Worm (Caenorhabditis elegans) whole organism, L4 larva: ENCODE data around the gene ppgn-1.

Source experiments
- D1046.2 ChIP-seq: fragments of 200-800 bp; sonication (Bioruptor generic); IDR thresholded peaks from 2 replicates; pipeline ENCODE4 v1.3.6; 2022; ENCODE audit warnings: missing genetic modification characterization, missing compliant biosample characterization
- F26F4.8 ChIP-seq: fragments of 200-800 bp; sonication (Bioruptor generic); conservative IDR thresholded peaks from 2 replicates; pipeline ENCODE4 v1.3.6; 2022; ENCODE audit warnings: missing genetic modification characterization, missing compliant biosample characterization
- F49E8.2 ChIP-seq: sonication (generic microtip); optimal IDR thresholded peaks from 2 replicates; lab custom pipeline; 2016; ENCODE audit warnings: missing compliant biosample characterization, mild to moderate bottlenecking, missing genetic modification characterization, borderline replicate concordance
- R02D3.7 ChIP-seq: fragments of 150-350 bp; sonication (generic microtip); optimal IDR thresholded peaks from 3 replicates; lab custom pipeline; 2014; ENCODE audit warnings: missing biosample characterization, missing genetic modification characterization
- T20F7.1 ChIP-seq: fragments of 200-800 bp; sonication (Bioruptor generic); optimal IDR thresholded peaks from 2 replicates; lab custom pipeline; 2018; ENCODE audit warnings: mild to moderate bottlenecking, missing genetic modification characterization, missing compliant biosample characterization
- Y105C5A.15 ChIP-seq: fragments of 200-800 bp; sonication (Bioruptor generic); IDR thresholded peaks from 2 replicates; pipeline ENCODE4 v1.3.6; 2022; ENCODE audit warnings: missing genetic modification characterization, missing compliant biosample characterization
- Y48G9A.11 ChIP-seq: fragments of 200-800 bp; sonication (Bioruptor generic); IDR thresholded peaks from 2 replicates; pipeline ENCODE4 v1.3.6; 2022; ENCODE audit warnings: missing genetic modification reagents, missing genetic modification characterization, missing compliant biosample characterization
- Y5F2A.4 ChIP-seq: fragments of 200-800 bp; sonication (Bioruptor generic); optimal IDR thresholded peaks from 2 replicates; lab custom pipeline; 2018; ENCODE audit warnings: mild to moderate bottlenecking, missing genetic modification characterization, missing compliant biosample characterization
- Y75B8A.6 ChIP-seq: fragments of 200-800 bp; sonication (Bioruptor generic); IDR thresholded peaks from 2 replicates; pipeline ENCODE4 v1.3.6; 2022; ENCODE audit warnings: missing genetic modification reagents, missing genetic modification characterization, missing compliant biosample characterization
- aha-1 ChIP-seq: fragments of 150-350 bp; peaks from one replicate; lab custom pipeline; 2014; ENCODE audit warnings: missing biosample characterization, missing genetic modification characterization
- arid-1 ChIP-seq: fragments of 200-800 bp; sonication (Bioruptor generic); conservative IDR thresholded peaks from 2 replicates; pipeline ENCODE4 v1.3.6; 2022; ENCODE audit warnings: missing genetic modification reagents, missing genetic modification characterization, missing compliant biosample characterization
- ceh-20 ChIP-seq: fragments of 200-800 bp; sonication (Bioruptor generic); IDR thresholded peaks from 2 replicates; pipeline ENCODE4 v1.3.6; 2022; ENCODE audit warnings: missing genetic modification reagents, missing genetic modification characterization, missing compliant biosample characterization
- ceh-44 ChIP-seq: fragments of 200-800 bp; sonication (Bioruptor generic); IDR thresholded peaks from 2 replicates; pipeline ENCODE4 v1.3.6; 2022; ENCODE audit warnings: missing genetic modification reagents, missing genetic modification characterization, missing compliant biosample characterization
- ceh-62 ChIP-seq: sonication (generic microtip); optimal IDR thresholded peaks from 2 replicates; lab custom pipeline; 2017; ENCODE audit warnings: missing biosample characterization, missing genetic modification characterization
- ces-1 ChIP-seq: fragments of 150-350 bp; sonication (generic microtip); optimal IDR thresholded peaks from 4 replicates; lab custom pipeline; 2014; ENCODE audit warnings: missing biosample characterization, missing genetic modification reagents, missing genetic modification characterization
- cey-2 ChIP-seq: sonication (generic microtip); optimal IDR thresholded peaks from 3 replicates; lab custom pipeline; 2017; ENCODE audit warnings: missing genetic modification characterization, mild to moderate bottlenecking, missing compliant biosample characterization, antibody characterized with exemption, borderline replicate concordance; ENCODE audit not compliant: insufficient read depth
- duxl-1 ChIP-seq: sonication (generic microtip); optimal IDR thresholded peaks from 2 replicates; lab custom pipeline; 2016; ENCODE audit warnings: mild to moderate bottlenecking, missing genetic modification characterization, moderate library complexity, missing compliant biosample characterization; ENCODE audit not compliant: poor library complexity
- egl-43 ChIP-seq: fragments of 200-800 bp; sonication (Bioruptor generic); IDR thresholded peaks from 2 replicates; pipeline ENCODE4 v1.3.6; 2022; ENCODE audit warnings: missing genetic modification reagents, missing genetic modification characterization, missing compliant biosample characterization
- hif-1 ChIP-seq, 2 experiments: sonication (generic microtip); optimal IDR thresholded peaks; 2 replicates each; lab custom pipeline; 2016 to 2017; ENCODE audit warnings: missing compliant biosample characterization in 2 of 2, missing genetic modification characterization in 2 of 2, missing genetic modification reagents in 2 of 2, missing genotype in 2 of 2, mild to moderate bottlenecking in 1 of 2
- hlh-11 ChIP-seq: fragments of 200-800 bp; sonication (Bioruptor generic); optimal IDR thresholded peaks from 2 replicates; lab custom pipeline; 2018; ENCODE audit warnings: mild to moderate bottlenecking, missing genetic modification characterization, missing compliant biosample characterization
- jun-1 ChIP-seq: fragments of 150-350 bp; optimal IDR thresholded peaks from 2 replicates; lab custom pipeline; 2014; ENCODE audit warnings: missing biosample characterization, missing genetic modification reagents, missing genetic modification characterization
- lin-1 ChIP-seq: fragments of 200-800 bp; sonication (Bioruptor generic); IDR thresholded peaks from 2 replicates; pipeline ENCODE4 v1.3.6; 2022; ENCODE audit warnings: missing genetic modification reagents, missing genetic modification characterization, missing compliant biosample characterization
- lin-13 ChIP-seq: fragments of 150-350 bp; optimal IDR thresholded peaks from 2 replicates; lab custom pipeline; 2014; ENCODE audit warnings: missing biosample characterization, missing genetic modification reagents, missing genetic modification characterization
- lir-3 ChIP-seq: sonication (generic microtip); optimal IDR thresholded peaks from 2 replicates; lab custom pipeline; 2016; ENCODE audit warnings: mild to moderate bottlenecking, missing genetic modification characterization, missing compliant biosample characterization
- madf-5 ChIP-seq, 2 experiments: fragments of 200-800 bp; sonication (Bioruptor generic); IDR thresholded peaks; 2 replicates each; pipeline ENCODE4 v1.3.6; 2022; ENCODE audit warnings: missing compliant biosample characterization in 2 of 2, missing genetic modification characterization in 2 of 2
- mdt-29 ChIP-seq: fragments of 200-800 bp; sonication (Bioruptor generic); IDR thresholded peaks from 2 replicates; pipeline ENCODE4 v1.3.6; 2022; ENCODE audit warnings: missing genetic modification reagents, missing genetic modification characterization, missing compliant biosample characterization
- mep-1 ChIP-seq: fragments of 150-350 bp; sonication (generic microtip); optimal IDR thresholded peaks from 3 replicates; lab custom pipeline; 2014; ENCODE audit warnings: missing biosample characterization, missing genetic modification characterization
- mes-2 ChIP-seq: sonication (generic microtip); optimal IDR thresholded peaks from 2 replicates; lab custom pipeline; 2016; ENCODE audit warnings: missing genotype, mild to moderate bottlenecking, missing genetic modification characterization, missing compliant biosample characterization; ENCODE audit not compliant: poor library complexity, severe bottlenecking
- nhr-25 ChIP-seq: sonication (generic microtip); optimal IDR thresholded peaks from 2 replicates; lab custom pipeline; 2017; ENCODE audit warnings: missing genetic modification characterization, mild to moderate bottlenecking, missing compliant biosample characterization, antibody characterized with exemption, moderate library complexity, borderline replicate concordance; ENCODE audit not compliant: insufficient read depth
- nhr-42 ChIP-seq: fragments of 200-800 bp; sonication (Bioruptor generic); IDR thresholded peaks from 2 replicates; pipeline ENCODE4 v1.3.6; 2022; ENCODE audit warnings: missing genetic modification characterization, missing compliant biosample characterization
- nhr-6 ChIP-seq: fragments of 150-350 bp; optimal IDR thresholded peaks from 2 replicates; lab custom pipeline; 2014; ENCODE audit warnings: missing biosample characterization, missing genetic modification characterization
- nhr-76 ChIP-seq: fragments of 150-350 bp; optimal IDR thresholded peaks from 2 replicates; lab custom pipeline; 2014; ENCODE audit warnings: missing biosample characterization, missing genetic modification characterization
- nhr-77 ChIP-seq: fragments of 150-350 bp; optimal IDR thresholded peaks from 2 replicates; lab custom pipeline; 2014; ENCODE audit warnings: missing biosample characterization, missing genetic modification characterization
- pha-4 ChIP-seq, 2 experiments: fragments of 150-350 bp in 1 of 2; fragments of 200-800 bp in 1 of 2; sonication (Bioruptor generic) in 1 of 2; IDR thresholded peaks in 1 of 2; optimal IDR thresholded peaks in 1 of 2; 2 replicates each; pipeline versions ENCODE4 v1.3.6 to Lab custom; 2014 to 2022; ENCODE audit warnings: missing genetic modification characterization in 2 of 2, missing genetic modification reagents in 2 of 2, missing biosample characterization in 1 of 2, missing compliant biosample characterization in 1 of 2
- php-3 ChIP-seq: fragments of 200-800 bp; sonication (Bioruptor generic); IDR thresholded peaks from 2 replicates; pipeline ENCODE4 v1.3.6; 2022; ENCODE audit warnings: missing genetic modification reagents, missing genetic modification characterization, missing compliant biosample characterization
- spr-1 ChIP-seq: sonication (generic microtip); optimal IDR thresholded peaks from 2 replicates; lab custom pipeline; 2016; ENCODE audit warnings: mild to moderate bottlenecking, missing genetic modification characterization, missing compliant biosample characterization
- tag-97 ChIP-seq: fragments of 200-800 bp; sonication (Bioruptor generic); IDR thresholded peaks from 2 replicates; pipeline ENCODE4 v1.3.6; 2022; ENCODE audit warnings: missing genetic modification characterization, missing compliant biosample characterization
- unc-39 ChIP-seq: sonication (generic microtip); optimal IDR thresholded peaks from 2 replicates; lab custom pipeline; 2017; ENCODE audit warnings: missing biosample characterization, missing genetic modification characterization
- unc-62 ChIP-seq, 3 experiments: fragments of 150-350 bp in 1 of 3; sonication (generic microtip); optimal IDR thresholded peaks in 2 of 3; peaks in 1 of 3; 1 replicate in 1 of 3; 2 replicates in 2 of 3; lab custom pipeline; 2014 to 2017; ENCODE audit warnings: missing biosample characterization in 3 of 3, missing genetic modification characterization in 3 of 3, missing genetic modification reagents in 3 of 3, missing genotype in 1 of 3
- vab-7 ChIP-seq: fragments of 200-800 bp; sonication (Bioruptor generic); IDR thresholded peaks from 2 replicates; pipeline ENCODE4 v1.3.6; 2022; ENCODE audit warnings: missing genetic modification reagents, missing genetic modification characterization, missing compliant biosample characterization
- zip-11 ChIP-seq: fragments of 200-800 bp; sonication (Bioruptor generic); IDR thresholded peaks from 2 replicates; pipeline ENCODE4 v1.3.6; 2022; ENCODE audit warnings: missing genetic modification characterization, missing compliant biosample characterization
- ztf-7 ChIP-seq: fragments of 150-350 bp; optimal IDR thresholded peaks from 2 replicates; lab custom pipeline; 2014; ENCODE audit warnings: missing biosample characterization, missing genetic modification characterization

Gene ppgn-1

ce11 chrIV:2327317-2327716 is 21.4 kb downstream of the ppgn-1 start (continued):
- TF ChIP-seq Y48G9A.11: 0 out of 2 replicates have a peak, but pooled peaks have one; percentile 7
- no peak for TF ChIP-seq nhr-42 (GFP tag; lab: Robert Waterston, UW)
- no peak for TF ChIP-seq Y75B8A.6
- no peak for TF ChIP-seq hif-1 (tag; optimal IDR thresholded peaks at IDR 0.05; lab: Kevin White, UChicago)
- no peak for TF ChIP-seq ceh-20 (GFP tag; lab: Robert Waterston, UW)
- no peak for TF ChIP-seq ztf-7
- no peak for TF ChIP-seq R02D3.7
- TF ChIP-seq T20F7.1: no peak
- TF ChIP-seq F26F4.8 (GFP tag; lab: Robert Waterston, UW): 0 out of 2 replicates have a peak, but pooled peaks have one; percentile 5
- no peak for TF ChIP-seq spr-1 (tag; lab: Kevin White, UChicago)
- TF ChIP-seq php-3 (GFP tag; lab: Robert Waterston, UW): no peak
- TF ChIP-seq nhr-76 (tag; lab: Kevin White, UChicago): no peak
- TF ChIP-seq lir-3 (tag; lab: Kevin White, UChicago): no peak
- TF ChIP-seq madf-5 (GFP tag; IDR thresholded peaks at IDR 0.05; lab: Robert Waterston, UW): no peak
- no peak for TF ChIP-seq aha-1 (tag; lab: Kevin White, UChicago)
- no peak for TF ChIP-seq F49E8.2 (tag; lab: Kevin White, UChicago)
- no peak for TF ChIP-seq mdt-29 (GFP tag; lab: Robert Waterston, UW)
- no peak for TF ChIP-seq lin-1
- TF ChIP-seq hlh-11 (tag; lab: Kevin White, UChicago): no peak
- peak in 1 of 2 experiments; percentile 96 for TF ChIP-seq unc-62 (GFP tag; optimal IDR thresholded peaks at IDR 0.05 in 1 of 2; lab: Kevin White, UChicago)
- no peak for TF ChIP-seq unc-62 (tag; optimal IDR thresholded peaks at IDR 0.05; lab: Kevin White, UChicago)
- peak; percentile 59; the same call in 1 of the 2 replicates for TF ChIP-seq pha-4 (GFP tag; IDR thresholded peaks at IDR 0.05; lab: Robert Waterston, UW)
- TF ChIP-seq pha-4 (tag; optimal IDR thresholded peaks at IDR 0.05; lab: Kevin White, UChicago): no peak
- TF ChIP-seq egl-43 (GFP tag; lab: Robert Waterston, UW): no peak
- TF ChIP-seq cey-2 (tag; lab: Kevin White, UChicago): no peak
- no peak for TF ChIP-seq duxl-1 (tag; lab: Kevin White, UChicago)

ce11 chrIV:2322998-2323397 is 25.7 kb downstream of the ppgn-1 start, which contains the start of gene nsy-4:
Gene nsy-4, plus strand, starts transcription at chrIV:2323271.
- TF ChIP-seq ceh-44: no peak
- peak in 1 of 2 experiments; percentile 28 for TF ChIP-seq unc-62 (GFP tag; optimal IDR thresholded peaks at IDR 0.05 in 1 of 2; lab: Kevin White, UChicago)
- TF ChIP-seq unc-62 (tag; optimal IDR thresholded peaks at IDR 0.05; lab: Kevin White, UChicago): no peak
- TF ChIP-seq lin-13 (GFP tag; lab: Kevin White, UChicago): no peak

ce11 chrIV:2321546-2321945 is 27.2 kb downstream of the ppgn-1 start:
- TF ChIP-seq jun-1 (tag; lab: Kevin White, UChicago) (no peak), nhr-25 (tag; lab: Kevin White, UChicago) (no peak), vab-7 (no peak), D1046.2 (GFP tag; lab: Robert Waterston, UW) (no peak), mep-1 (tag; lab: Kevin White, UChicago) (no peak), ces-1 (GFP tag; lab: Kevin White, UChicago) (no peak), arid-1 (no peak), ceh-62 (tag; lab: Kevin White, UChicago) (no peak), hlh-11 (tag; lab: Kevin White, UChicago) (no peak), tag-97 (GFP tag; lab: Robert Waterston, UW) (no peak), nhr-76 (tag; lab: Kevin White, UChicago) (no peak), mes-2 (no peak), Y105C5A.15 (GFP tag; lab: Robert Waterston, UW) (no peak), nhr-6 (tag; lab: Kevin White, UChicago) (no peak), madf-5 (GFP tag; IDR thresholded peaks at IDR 0.05; lab: Robert Waterston, UW) (no peak), Y5F2A.4 (GFP tag; lab: Kevin White, UChicago) (no peak), nhr-77 (no peak), zip-11 (GFP tag; lab: Robert Waterston, UW) (no peak), unc-39 (tag; lab: Kevin White, UChicago) (no peak)
